Worm (Caenorhabditis elegans) whole organism, L3 larva: ENCODE measurements around the gene ptrg-1.

ENCODE experiments used
- R02D3.7 ChIP-seq: fragments of 150-350 bp; optimal IDR thresholded peaks from 2 replicates; lab custom pipeline; 2014; ENCODE audit warnings: missing biosample characterization, missing genetic modification characterization
- ama-1 ChIP-seq: fragments of 150-350 bp; optimal IDR thresholded peaks from 2 replicates; lab custom pipeline; 2018
- ceh-16 ChIP-seq: sonication (generic microtip); optimal IDR thresholded peaks from 2 replicates; lab custom pipeline; 2017; ENCODE audit warnings: missing biosample characterization, missing genetic modification characterization
- ceh-28 ChIP-seq: fragments of 150-350 bp; optimal IDR thresholded peaks from 2 replicates; lab custom pipeline; 2014; ENCODE audit warnings: missing biosample characterization, missing genetic modification reagents, missing genetic modification characterization
- ceh-82 ChIP-seq: fragments of 150-350 bp; optimal IDR thresholded peaks from 2 replicates; lab custom pipeline; 2014; ENCODE audit warnings: missing biosample characterization, missing genetic modification characterization
- ceh-9 ChIP-seq: sonication (generic microtip); optimal IDR thresholded peaks from 2 replicates; lab custom pipeline; 2018; ENCODE audit warnings: missing biosample characterization, missing genetic modification characterization
- daf-12 ChIP-seq: fragments of 150-350 bp; optimal IDR thresholded peaks from 2 replicates; lab custom pipeline; 2014; ENCODE audit warnings: missing biosample characterization, missing genetic modification reagents, missing genetic modification characterization
- egl-27 ChIP-seq: sonication (generic microtip); optimal IDR thresholded peaks from 4 replicates; lab custom pipeline; 2017; ENCODE audit warnings: missing biosample characterization, missing genetic modification reagents, missing genetic modification characterization
- egl-5 ChIP-seq: fragments of 150-350 bp; optimal IDR thresholded peaks from 2 replicates; lab custom pipeline; 2017; ENCODE audit warnings: missing biosample characterization, missing genetic modification reagents, missing genetic modification characterization, inconsistent platforms
- elt-2 ChIP-seq: sonication (generic microtip); optimal IDR thresholded peaks from 2 replicates; lab custom pipeline; 2016; ENCODE audit warnings: missing genetic modification reagents, mild to moderate bottlenecking, missing genetic modification characterization, missing compliant biosample characterization
- elt-3 ChIP-seq, 3 experiments: fragments of 150-350 bp in 1 of 3; sonication (generic microtip) in 2 of 3; optimal IDR thresholded peaks; 2 replicates in 2 of 3; 4 replicates in 1 of 3; lab custom pipeline; 2014 to 2017; ENCODE audit warnings: missing biosample characterization in 3 of 3, missing genetic modification characterization in 3 of 3
- eor-1 ChIP-seq, 2 experiments: fragments of 150-350 bp; optimal IDR thresholded peaks; 2 replicates each; lab custom pipeline; 2014 to 2018; ENCODE audit warnings: missing biosample characterization in 2 of 2, missing genetic modification characterization in 2 of 2
- fkh-2 ChIP-seq: fragments of 150-350 bp; optimal IDR thresholded peaks from 2 replicates; lab custom pipeline; 2014; ENCODE audit warnings: missing biosample characterization, missing genetic modification reagents, missing genetic modification characterization
- jun-1 ChIP-seq: fragments of 150-350 bp; optimal IDR thresholded peaks from 2 replicates; lab custom pipeline; 2014; ENCODE audit warnings: missing biosample characterization, missing genetic modification reagents, missing genetic modification characterization
- lin-15B ChIP-seq: fragments of 150-350 bp; optimal IDR thresholded peaks from 2 replicates; lab custom pipeline; 2014; ENCODE audit warnings: missing biosample characterization, missing genetic modification characterization
- lin-39 ChIP-seq: fragments of 150-350 bp; optimal IDR thresholded peaks from 2 replicates; lab custom pipeline; 2018; ENCODE audit warnings: missing biosample characterization, missing genetic modification reagents, missing genetic modification characterization
- lsy-12 ChIP-seq: sonication (generic microtip); optimal IDR thresholded peaks from 2 replicates; lab custom pipeline; 2016; ENCODE audit warnings: mild to moderate bottlenecking, missing genetic modification characterization, missing compliant biosample characterization
- mdl-1 ChIP-seq: fragments of 150-350 bp; optimal IDR thresholded peaks from 2 replicates; lab custom pipeline; 2014; ENCODE audit warnings: missing biosample characterization, missing genetic modification characterization
- mml-1 ChIP-seq: fragments of 150-350 bp; sonication (generic microtip); optimal IDR thresholded peaks from 3 replicates; lab custom pipeline; 2014; ENCODE audit warnings: missing biosample characterization, missing genetic modification characterization
- nfya-1 ChIP-seq: sonication (generic microtip); optimal IDR thresholded peaks from 2 replicates; lab custom pipeline; 2017; ENCODE audit warnings: missing genetic modification characterization, mild to moderate bottlenecking, missing compliant biosample characterization, antibody characterized with exemption, moderate library complexity; ENCODE audit not compliant: insufficient read depth
- nhr-11 ChIP-seq: fragments of 150-350 bp; optimal IDR thresholded peaks from 2 replicates; lab custom pipeline; 2014; ENCODE audit warnings: missing biosample characterization, missing genetic modification characterization
- nhr-12 ChIP-seq: fragments of 150-350 bp; optimal IDR thresholded peaks from 2 replicates; lab custom pipeline; 2014; ENCODE audit warnings: missing biosample characterization, missing genetic modification characterization
- nhr-23 ChIP-seq: fragments of 150-350 bp; optimal IDR thresholded peaks from 2 replicates; lab custom pipeline; 2014; ENCODE audit warnings: missing biosample characterization, missing genetic modification reagents, missing genetic modification characterization
- nhr-237 ChIP-seq: fragments of 150-350 bp; optimal IDR thresholded peaks from 2 replicates; lab custom pipeline; 2014; ENCODE audit warnings: missing biosample characterization, missing genetic modification characterization
- nhr-25 ChIP-seq: sonication (generic microtip); optimal IDR thresholded peaks from 2 replicates; lab custom pipeline; 2017; ENCODE audit warnings: missing biosample characterization, missing genetic modification characterization
- nhr-43 ChIP-seq: sonication (generic microtip); optimal IDR thresholded peaks from 2 replicates; lab custom pipeline; 2016; ENCODE audit warnings: mild to moderate bottlenecking, missing genetic modification characterization, missing compliant biosample characterization; ENCODE audit not compliant: poor library complexity, severe bottlenecking
- pha-4 ChIP-seq: fragments of 150-350 bp; optimal IDR thresholded peaks from 2 replicates; lab custom pipeline; 2014; ENCODE audit warnings: missing biosample characterization, missing genetic modification reagents, missing genetic modification characterization
- pqm-1 ChIP-seq: fragments of 150-350 bp; optimal IDR thresholded peaks from 2 replicates; lab custom pipeline; 2017; ENCODE audit warnings: missing biosample characterization, missing genetic modification characterization, inconsistent platforms
- skn-1 ChIP-seq: fragments of 150-350 bp; optimal IDR thresholded peaks from 2 replicates; lab custom pipeline; 2014; ENCODE audit warnings: missing biosample characterization, missing genetic modification characterization
- snpc-4 ChIP-seq: fragments of 150-350 bp; optimal IDR thresholded peaks from 2 replicates; lab custom pipeline; 2014; ENCODE audit warnings: missing biosample characterization, missing genetic modification characterization
- unc-39 ChIP-seq: sonication (generic microtip); optimal IDR thresholded peaks from 4 replicates; lab custom pipeline; 2017; ENCODE audit warnings: missing biosample characterization, missing genetic modification characterization
- zag-1 ChIP-seq: fragments of 150-350 bp; optimal IDR thresholded peaks from 2 replicates; lab custom pipeline; 2014; ENCODE audit warnings: missing biosample characterization, missing genetic modification characterization
- ztf-4 ChIP-seq: fragments of 150-350 bp; optimal IDR thresholded peaks from 2 replicates; lab custom pipeline; 2014; ENCODE audit warnings: missing biosample characterization, missing genetic modification characterization

ptrg-1 gene

DNA sequence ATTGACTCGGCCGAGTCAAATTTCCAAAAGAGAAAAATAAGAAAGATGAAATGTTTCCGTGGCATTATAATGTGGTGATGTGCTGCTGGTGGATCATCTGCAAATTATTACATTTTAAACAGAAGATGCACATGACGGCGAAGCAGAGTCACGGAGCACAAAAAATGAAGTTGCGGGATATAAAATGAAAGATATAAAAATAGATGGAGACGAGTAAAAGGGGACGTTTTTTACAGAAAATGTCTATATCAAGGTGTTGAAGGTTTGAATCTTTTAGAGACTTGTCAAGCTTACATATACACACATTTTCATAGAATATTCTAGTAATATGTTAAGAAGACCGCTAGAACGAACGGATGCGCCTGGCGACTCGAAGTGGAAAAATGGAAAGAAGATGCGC lies at the start of gene ptrg-1:
ptrg-1 (minus strand) TSS at position 101 of the 400 bp plus-strand sequence.
- TF ChIP-seq unc-39 (no peak), egl-5 (tag; lab: Kevin White, UChicago) (no peak), skn-1 (tag; lab: Kevin White, UChicago) (no peak), nhr-11 (no peak), zag-1 (tag; lab: Kevin White, UChicago) (no peak), ama-1 (lab: Kevin White, UChicago) (no peak), snpc-4 (tag; lab: Kevin White, UChicago) (no peak), nhr-23 (tag; lab: Kevin White, UChicago) (no peak), ceh-82 (no peak)

- TF ChIP-seq jun-1 (tag; lab: Kevin White, UChicago) = peak; percentile 55
- TF ChIP-seq ceh-9 (tag; lab: Kevin White, UChicago) = no peak
- no peak for TF ChIP-seq egl-27 (tag; lab: Kevin White, UChicago)
- TF ChIP-seq elt-2 (tag; lab: Kevin White, UChicago) = peak; percentile 92
- TF ChIP-seq elt-3 (tag; optimal IDR thresholded peaks at IDR 0.05; lab: Kevin White, UChicago) = peak in 1 of 3 experiments; percentile 85
- TF ChIP-seq lsy-12 (tag; lab: Kevin White, UChicago) = no peak
- TF ChIP-seq R02D3.7 (tag; lab: Kevin White, UChicago) = no peak
- TF ChIP-seq pqm-1 = peak; percentile 88
- peak; percentile 19 for TF ChIP-seq pha-4
- TF ChIP-seq, all 47 proteins: peak for 5
Measured at ce11 chrIV:10243276-10243675, 49.0 kb upstream of the ptrg-1 start, which contains the start of gene tkt-1. Gene tkt-1 (plus strand): TSS chrIV:10243612.

ce11 chrIV:10242458-10243123 lies 48.3 kb upstream of the ptrg-1 start:
- TF ChIP-seq lin-39 (tag; lab: Kevin White, UChicago) (peak; percentile 4), nhr-25 (tag; lab: Kevin White, UChicago) (peak; percentile 41), ceh-28 (no peak), nfya-1 (peak; percentile 12), ceh-9 (tag; lab: Kevin White, UChicago) (no peak), mdl-1 (no peak), lin-15B (peak; percentile 38), nhr-23 (tag; lab: Kevin White, UChicago) (peak; percentile 8), pha-4 (peak; percentile 65)

ce11 chrIV:10241659-10242058 lies 47.4 kb upstream of the ptrg-1 start, which contains the start of gene lipl-7:
Gene lipl-7 (minus strand): TSS chrIV:10241823.
- no peak for TF ChIP-seq lin-15B
- no peak for TF ChIP-seq mml-1 (tag; lab: Kevin White, UChicago)

DNA sequence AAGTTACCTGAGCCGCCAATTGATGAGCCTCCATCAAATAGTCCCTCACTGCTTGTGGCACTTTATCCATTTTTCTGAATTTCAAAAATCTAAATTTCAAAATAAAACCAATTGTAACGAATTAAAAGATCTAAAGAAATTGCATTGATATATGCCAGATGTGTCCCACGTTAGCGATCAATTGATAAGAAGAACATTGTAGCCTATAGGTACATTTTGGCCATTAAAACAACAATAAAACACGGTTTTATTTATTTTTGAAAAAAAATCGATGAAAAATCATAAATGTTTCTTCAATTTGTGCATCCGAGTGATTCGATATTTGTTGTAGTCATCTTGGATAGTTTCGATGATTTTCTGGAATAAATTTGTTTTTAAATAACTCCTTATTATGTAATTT lies 44.8 kb upstream of the ptrg-1 start, which contains the start of gene ech-8:
ech-8 (minus strand) TSS at position 132 of the 400 bp plus-strand sequence.
- TF ChIP-seq nhr-237 (tag; lab: Kevin White, UChicago) = no peak
- TF ChIP-seq zag-1 (tag; lab: Kevin White, UChicago) = no peak
- TF ChIP-seq ceh-16 (tag; lab: Kevin White, UChicago) = no peak
- TF ChIP-seq mdl-1 = no peak
- no peak for TF ChIP-seq nhr-11
- TF ChIP-seq daf-12 (tag; lab: Kevin White, UChicago) = no peak
- TF ChIP-seq ztf-4 (tag; lab: Kevin White, UChicago) = no peak
- TF ChIP-seq nhr-12 = no peak
- no peak for TF ChIP-seq egl-5 (tag; lab: Kevin White, UChicago)
- no peak for TF ChIP-seq nhr-25 (tag; lab: Kevin White, UChicago)
- TF ChIP-seq unc-39 = no peak
- peak; percentile 54 for TF ChIP-seq elt-2 (tag; lab: Kevin White, UChicago)
- TF ChIP-seq fkh-2 (tag; lab: Kevin White, UChicago) = no peak
- no peak for TF ChIP-seq nhr-43 (tag; lab: Kevin White, UChicago)
- peak; percentile 56 for TF ChIP-seq pqm-1
- TF ChIP-seq R02D3.7 (tag; lab: Kevin White, UChicago) = no peak

ce11 chrIV:10236106-10236505 lies 41.9 kb upstream of the ptrg-1 start:
- TF ChIP-seq elt-2 (tag; lab: Kevin White, UChicago) (peak; percentile 71), jun-1 (tag; lab: Kevin White, UChicago) (peak; percentile 56), pqm-1 (peak; percentile 83), eor-1 (tag; optimal IDR thresholded peaks at IDR 0.05; lab: Kevin White, UChicago) (no peak), nhr-43 (tag; lab: Kevin White, UChicago) (no peak), ceh-16 (tag; lab: Kevin White, UChicago) (no peak)
